Worm (Caenorhabditis elegans): Measurements from ENCODE around the gene nlt-1.

nlt-1 gene

DNA sequence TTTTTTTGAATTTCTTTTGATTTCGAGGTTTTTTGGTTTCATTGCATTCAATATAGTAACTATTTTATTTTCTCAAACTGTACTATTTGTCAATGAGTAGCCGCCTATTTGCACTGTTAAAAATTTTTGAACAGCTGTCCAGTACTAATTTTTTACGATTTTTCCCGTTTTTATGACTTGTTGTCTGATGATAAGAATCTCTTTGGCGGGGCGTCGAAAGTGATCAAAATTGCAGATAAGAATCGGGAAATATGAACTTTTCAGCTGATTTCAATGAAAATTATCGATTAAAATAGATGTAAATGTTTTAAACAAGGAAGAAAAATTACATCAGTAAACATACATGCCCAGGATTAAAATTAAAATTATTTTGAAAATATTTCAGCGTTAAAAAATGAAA is 26.7 kb downstream of the nlt-1 start:
- TF ChIP-seq fkh-8 (tag; optimal IDR thresholded peaks at IDR 0.05) (no peak), lsy-2 (tag; optimal IDR thresholded peaks at IDR 0.05) (no peak), blmp-1 (tag; optimal IDR thresholded peaks at IDR 0.05) (no peak), lin-35 (GFP tag; optimal IDR thresholded peaks at IDR 0.05) (peak in 1 of 2 experiments; percentile 21), efl-1 (optimal IDR thresholded peaks at IDR 0.05) (no peak), efl-1 (GFP tag; optimal IDR thresholded peaks at IDR 0.05 in 1 of 2) (peak in 1 of 2 experiments; percentile 1), Y116A8C.19 (tag; optimal IDR thresholded peaks at IDR 0.05; ENCODE audit: borderline replicate concordance) (no peak), tlp-1 (tag; optimal IDR thresholded peaks at IDR 0.05) (peak; percentile 36), nhr-85 (tag) (peak; percentile 89), fkh-10 (GFP tag; optimal IDR thresholded peaks at IDR 0.05) (no peak), nhr-20 (tag; optimal IDR thresholded peaks at IDR 0.05) (peak; percentile 8), lin-14 (GFP tag; optimal IDR thresholded peaks at IDR 0.05) (peak; percentile 64), mab-9 (GFP tag; IDR thresholded peaks at IDR 0.05) (no peak), ceh-90 (tag; optimal IDR thresholded peaks at IDR 0.05) (no peak), elt-2 (tag; optimal IDR thresholded peaks at IDR 0.05) (peak; percentile 71), ceh-88 (GFP tag; IDR thresholded peaks at IDR 0.05) (no peak), nhr-47 (tag; optimal IDR thresholded peaks at IDR 0.05) (no peak), grh-1 (GFP tag; IDR thresholded peaks at IDR 0.05) (no peak; the same call in 1 of the 2 replicates)

DNA sequence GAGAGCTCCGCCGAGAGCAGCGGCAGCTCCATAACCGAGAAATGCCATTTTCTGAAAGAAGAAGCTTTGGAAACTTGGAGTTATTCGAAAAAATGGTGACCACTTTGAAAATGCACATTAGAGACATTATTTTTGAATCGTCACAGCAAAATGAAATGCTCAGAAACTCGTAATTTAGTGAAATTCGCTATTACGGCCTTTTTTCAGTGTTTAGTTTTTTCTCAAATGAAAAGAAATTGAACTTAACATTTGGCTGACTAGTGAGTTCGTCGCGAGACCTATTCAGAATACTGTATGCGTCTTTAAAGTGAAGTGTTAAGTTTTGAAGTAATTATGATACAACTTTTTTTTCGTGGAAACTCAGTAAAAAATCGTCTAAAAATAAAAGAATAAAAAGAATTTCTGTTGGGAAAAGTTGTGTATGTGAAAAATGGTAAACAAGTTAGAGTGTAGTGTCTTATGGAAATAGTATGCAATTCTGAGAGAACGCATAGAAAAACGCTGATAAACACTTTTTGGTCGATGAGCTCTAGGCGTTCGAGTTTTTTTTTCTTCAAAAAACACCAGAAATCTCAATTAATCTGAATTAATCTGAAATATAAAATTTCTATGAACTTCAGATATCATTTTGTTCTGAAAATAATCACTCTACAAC is 30.4 kb downstream of the nlt-1 start, which contains the start of gene R53.5:
Gene R53.5, minus strand, starts transcription at position 51 of the 655 bp plus-strand sequence.
- TF ChIP-seq nhr-77 (tag; optimal IDR thresholded peaks at IDR 0.05), result no peak
- no peak for TF ChIP-seq fkh-8 (tag; optimal IDR thresholded peaks at IDR 0.05)
- TF ChIP-seq sox-4 (tag; optimal IDR thresholded peaks at IDR 0.05), result no peak
- TF ChIP-seq ztf-4 (tag; optimal IDR thresholded peaks at IDR 0.05), result no peak
- no peak for TF ChIP-seq unc-30 (tag; optimal IDR thresholded peaks at IDR 0.05)
- no peak for TF ChIP-seq pag-3 (tag; optimal IDR thresholded peaks at IDR 0.05; ENCODE audit: borderline replicate concordance, insufficient read depth)
- TF ChIP-seq efl-1 (optimal IDR thresholded peaks at IDR 0.05), result no peak
- TF ChIP-seq efl-1 (GFP tag; optimal IDR thresholded peaks at IDR 0.05 in 1 of 2), result peak in 1 of 2 experiments; percentile 30
- no peak for TF ChIP-seq ceh-88 (GFP tag; IDR thresholded peaks at IDR 0.05)
- no peak for TF ChIP-seq pax-3 (tag; optimal IDR thresholded peaks at IDR 0.05)
- TF ChIP-seq egl-27 (tag; optimal IDR thresholded peaks at IDR 0.05), result no peak
- peak in 1 of 2 experiments; percentile 38 for TF ChIP-seq lsy-2 (tag; optimal IDR thresholded peaks at IDR 0.05)
- TF ChIP-seq fkh-10 (GFP tag; optimal IDR thresholded peaks at IDR 0.05), result no peak
- TF ChIP-seq zip-4 (GFP tag; optimal IDR thresholded peaks at IDR 0.05), result no peak

DNA sequence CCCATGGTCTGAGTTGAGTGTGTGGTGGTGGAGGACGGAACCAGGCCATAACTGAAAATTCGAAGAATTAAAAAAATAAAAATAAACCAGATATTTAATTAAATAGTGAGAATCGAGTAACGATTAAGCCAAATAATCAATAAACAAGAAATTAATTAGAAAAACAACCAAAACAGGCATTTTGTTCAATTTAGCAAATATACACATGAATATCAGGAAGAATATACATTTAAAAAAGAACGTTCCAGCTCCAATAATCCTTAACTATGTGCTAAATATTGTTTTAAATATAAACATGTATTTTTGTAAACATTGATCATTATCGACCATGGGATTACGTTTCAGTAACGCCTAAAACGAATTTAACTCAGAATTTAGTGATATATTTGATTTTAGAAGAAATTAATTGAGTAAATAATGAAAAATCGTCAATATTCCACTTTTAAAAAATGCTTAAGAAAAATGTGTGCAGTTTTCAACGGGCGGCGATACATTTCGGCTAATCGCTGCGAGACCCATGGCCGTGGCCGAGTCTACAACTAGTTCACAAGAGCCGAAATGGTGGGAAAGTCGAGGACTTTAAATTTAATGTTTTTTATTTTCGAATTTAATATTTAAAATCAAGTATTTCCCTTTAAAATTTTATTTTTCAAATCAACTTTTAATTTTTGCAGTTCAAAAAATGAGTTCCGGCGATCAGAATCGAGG is 32.8 kb downstream of the nlt-1 start, which contains the start of the genes R53.4 and psf-1:
Gene R53.4, minus strand, starts transcription at position 51 of the 708 bp plus-strand sequence.
Gene psf-1, plus strand, starts transcription at position 675 of the 708 bp plus-strand sequence.
- TF ChIP-seq vab-15 (tag; optimal IDR thresholded peaks at IDR 0.05) (peak; percentile 37), fkh-10 (GFP tag; optimal IDR thresholded peaks at IDR 0.05) (no peak), nhr-71 (tag; optimal IDR thresholded peaks at IDR 0.05) (peak; percentile 81), elt-3 (tag; optimal IDR thresholded peaks at IDR 0.05) (peak in 1 of 6 experiments; percentile 72), pax-3 (tag; optimal IDR thresholded peaks at IDR 0.05) (peak; percentile 33), lin-15B (tag; optimal IDR thresholded peaks at IDR 0.05) (peak; percentile 54), fkh-4 (tag; optimal IDR thresholded peaks at IDR 0.05; ENCODE audit: borderline replicate concordance) (no peak), nhr-90 (tag; optimal IDR thresholded peaks at IDR 0.05; ENCODE audit: poor library complexity) (peak; percentile 46), dpl-1 (GFP tag; optimal IDR thresholded peaks at IDR 0.05) (peak; percentile 79 to 91 (median 83)), alr-1 (tag; optimal IDR thresholded peaks at IDR 0.05; ENCODE audit: borderline replicate concordance) (no peak), tbx-2 (tag; optimal IDR thresholded peaks at IDR 0.05) (peak; percentile 72), lin-14 (GFP tag; optimal IDR thresholded peaks at IDR 0.05) (peak; percentile 75), sox-4 (tag; optimal IDR thresholded peaks at IDR 0.05) (no peak), nhr-237 (tag; optimal IDR thresholded peaks at IDR 0.05) (no peak), sup-37 (GFP tag; optimal IDR thresholded peaks at IDR 0.05) (no peak), nhr-84 (tag; optimal IDR thresholded peaks at IDR 0.05) (no peak), grh-1 (GFP tag; IDR thresholded peaks at IDR 0.05) (peak; percentile 41; the same call in 1 of the 2 replicates), F16B12.6 (tag; optimal IDR thresholded peaks at IDR 0.05) (peak; percentile 55), sptf-1 (tag; optimal IDR thresholded peaks at IDR 0.05) (no peak), unc-130 (tag; optimal IDR thresholded peaks at IDR 0.05) (peak; percentile 32), dsc-1 (tag; optimal IDR thresholded peaks at IDR 0.05) (peak; percentile 19), efl-3 (GFP tag; optimal IDR thresholded peaks at IDR 0.05) (no peak), ceh-88 (GFP tag; IDR thresholded peaks at IDR 0.05) (no peak), rnt-1 (tag; optimal IDR thresholded peaks at IDR 0.05) (peak; percentile 91), lin-35 (GFP tag; optimal IDR thresholded peaks at IDR 0.05) (peak; percentile 87 to 92), lin-13 (GFP tag; optimal IDR thresholded peaks at IDR 0.05) (peak; percentile 53)

All from whole organism, L1 larva.